Worm (Caenorhabditis elegans): ENCODE measurements around the gene lgc-4.

lgc-4 gene

DNA sequence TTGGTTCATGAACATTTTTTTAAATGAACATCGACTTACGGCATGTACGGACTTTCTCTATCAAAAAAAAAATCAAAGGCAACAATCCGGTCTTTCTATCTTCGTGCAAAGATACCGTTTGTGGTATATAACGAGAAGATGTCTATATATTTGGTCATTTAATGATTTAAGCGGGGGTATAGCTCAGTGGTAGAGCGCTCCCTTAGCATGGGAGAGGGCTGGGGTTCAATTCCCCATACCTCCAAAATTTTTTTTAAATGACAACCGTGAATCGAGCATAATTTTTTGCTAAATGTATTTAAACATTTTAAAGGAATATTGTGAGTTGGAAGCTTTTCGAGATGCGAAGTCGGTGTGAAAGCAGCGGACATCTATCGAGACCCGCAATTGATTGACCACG is 3.3 kb downstream of the lgc-4 start:
- TF ChIP-seq lin-35 (GFP tag; optimal IDR thresholded peaks at IDR 0.05) (peak in 1 of 2 experiments; percentile 3), ceh-88 (GFP tag; IDR thresholded peaks at IDR 0.05) (no peak), nhr-90 (tag; optimal IDR thresholded peaks at IDR 0.05; ENCODE audit: poor library complexity) (peak; percentile 23), zip-4 (GFP tag; optimal IDR thresholded peaks at IDR 0.05) (no peak)

- TF ChIP-seq nhr-77 (tag; optimal IDR thresholded peaks at IDR 0.05) (no peak), ceh-90 (tag; optimal IDR thresholded peaks at IDR 0.05) (no peak)
Observed at ce11 chrX:9237708-9238107, 4.3 kb downstream of the lgc-4 start.

- TF ChIP-seq ceh-63 (GFP tag; optimal IDR thresholded peaks at IDR 0.05) = no peak
- TF ChIP-seq nhr-28 (tag; optimal IDR thresholded peaks at IDR 0.05) = no peak
- no peak for TF ChIP-seq dsc-1 (tag; optimal IDR thresholded peaks at IDR 0.05)
- no peak for TF ChIP-seq ceh-88 (GFP tag; IDR thresholded peaks at IDR 0.05)
- TF ChIP-seq dpl-1 (GFP tag; optimal IDR thresholded peaks at IDR 0.05) = no peak
Observed at ce11 chrX:9234518-9234917, 7.5 kb downstream of the lgc-4 start, which contains the start of gene col-175. Gene col-175, minus strand, starts transcription at chrX:9234618.

ce11 chrX:9233805-9234204 is 8.2 kb downstream of the lgc-4 start:
- TF ChIP-seq dsc-1 (tag; optimal IDR thresholded peaks at IDR 0.05) = no peak
- no peak for TF ChIP-seq ets-5 (GFP tag; IDR thresholded peaks at IDR 0.05)
- TF ChIP-seq nhr-90 (tag; optimal IDR thresholded peaks at IDR 0.05; ENCODE audit: poor library complexity) = no peak
- no peak for TF ChIP-seq ceh-88 (GFP tag; IDR thresholded peaks at IDR 0.05)
- no peak for TF ChIP-seq lin-15B (tag; optimal IDR thresholded peaks at IDR 0.05)
- no peak for TF ChIP-seq sox-4 (tag; optimal IDR thresholded peaks at IDR 0.05)
- no peak for TF ChIP-seq ceh-63 (GFP tag; optimal IDR thresholded peaks at IDR 0.05)
- TF ChIP-seq nhr-85 (tag) = no peak
- no peak for TF ChIP-seq aly-2 (tag; optimal IDR thresholded peaks at IDR 0.05)

DNA sequence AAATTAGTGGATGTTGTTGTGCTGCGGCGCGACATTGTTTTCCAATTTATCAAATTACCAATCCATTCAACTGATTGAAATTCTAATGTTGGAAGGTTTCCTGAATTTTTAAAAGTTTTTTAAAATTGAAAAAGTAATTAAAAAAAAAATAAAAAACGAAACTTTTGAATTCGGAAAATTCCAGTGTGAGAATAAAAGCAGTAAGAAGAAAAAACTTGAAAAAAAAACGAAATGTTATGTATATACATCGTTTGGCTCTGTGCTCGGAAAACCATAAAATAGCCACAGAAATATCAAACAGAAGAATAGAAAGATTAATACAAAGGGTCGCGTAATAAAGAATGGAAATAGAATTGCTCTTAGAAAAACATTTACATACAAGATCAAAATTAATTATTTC is 10.0 kb downstream of the lgc-4 start, which contains the start of gene vav-1:
Gene vav-1, minus strand, starts transcription at position 101 of the 400 bp plus-strand sequence.
- TF ChIP-seq dpl-1 (GFP tag; optimal IDR thresholded peaks at IDR 0.05) (no peak), pag-3 (tag; optimal IDR thresholded peaks at IDR 0.05; ENCODE audit: borderline replicate concordance, insufficient read depth) (no peak), zip-4 (GFP tag; optimal IDR thresholded peaks at IDR 0.05) (no peak), ama-1 (optimal IDR thresholded peaks at IDR 0.05) (no peak), unc-86 (tag; optimal IDR thresholded peaks at IDR 0.05) (no peak), sup-37 (GFP tag; optimal IDR thresholded peaks at IDR 0.05) (no peak), nhr-76 (tag; optimal IDR thresholded peaks at IDR 0.05) (no peak), efl-3 (GFP tag; optimal IDR thresholded peaks at IDR 0.05) (no peak), nhr-77 (tag; optimal IDR thresholded peaks at IDR 0.05) (no peak), snu-23 (GFP tag; optimal IDR thresholded peaks at IDR 0.05) (no peak), lin-39 (tag; optimal IDR thresholded peaks at IDR 0.05) (no peak), ceh-63 (GFP tag; optimal IDR thresholded peaks at IDR 0.05) (no peak), tbx-2 (tag; optimal IDR thresholded peaks at IDR 0.05) (no peak), nhr-84 (tag; optimal IDR thresholded peaks at IDR 0.05) (no peak), C04F5.9 (tag; optimal IDR thresholded peaks at IDR 0.05) (no peak), grh-1 (GFP tag; IDR thresholded peaks at IDR 0.05) (no peak)

ce11 chrX:9231556-9231955 is 10.5 kb downstream of the lgc-4 start:
- TF ChIP-seq fkh-4 (tag; optimal IDR thresholded peaks at IDR 0.05; ENCODE audit: borderline replicate concordance) = no peak
- no peak for TF ChIP-seq aha-1 (tag; optimal IDR thresholded peaks at IDR 0.05)
- no peak for TF ChIP-seq unc-86 (tag; optimal IDR thresholded peaks at IDR 0.05)
- no peak for TF ChIP-seq nhr-28 (tag; optimal IDR thresholded peaks at IDR 0.05)
- TF ChIP-seq nhr-76 (tag; optimal IDR thresholded peaks at IDR 0.05) = no peak
- peak; percentile 22 for TF ChIP-seq elt-2 (tag; optimal IDR thresholded peaks at IDR 0.05)
- no peak for TF ChIP-seq rnt-1 (tag; optimal IDR thresholded peaks at IDR 0.05)
- no peak for TF ChIP-seq hlh-17 (GFP tag; optimal IDR thresholded peaks at IDR 0.05; ENCODE audit: borderline replicate concordance)
- TF ChIP-seq nhr-237 (tag; optimal IDR thresholded peaks at IDR 0.05) = no peak
- no peak for TF ChIP-seq unc-98 (GFP tag; IDR thresholded peaks at IDR 0.05)
- no peak for TF ChIP-seq C04F5.9 (tag; optimal IDR thresholded peaks at IDR 0.05)
- no peak for TF ChIP-seq lin-14 (GFP tag; optimal IDR thresholded peaks at IDR 0.05)
- no peak for TF ChIP-seq aly-2 (tag; optimal IDR thresholded peaks at IDR 0.05)
- no peak for TF ChIP-seq Y116A8C.19 (tag; optimal IDR thresholded peaks at IDR 0.05; ENCODE audit: borderline replicate concordance)
- no peak for TF ChIP-seq efl-1 (optimal IDR thresholded peaks at IDR 0.05)
- TF ChIP-seq efl-1 (GFP tag; optimal IDR thresholded peaks at IDR 0.05 in 1 of 2) = peak in 1 of 2 experiments; percentile 83

Measured in whole organism, L1 larva.